Worm (Caenorhabditis elegans) whole organism, early embryonic: ENCODE data around the gene C14B9.10.

ENCODE experiments used
- B0310.2 ChIP-seq: sonication (generic microtip); optimal IDR thresholded peaks from 2 replicates; lab custom pipeline; 2016; ENCODE audit warnings: mild to moderate bottlenecking, missing genetic modification characterization, missing compliant biosample characterization
- F13C5.2 ChIP-seq: sonication (generic microtip); optimal IDR thresholded peaks from 2 replicates; lab custom pipeline; 2017; ENCODE audit warnings: mild to moderate bottlenecking, missing genetic modification characterization, inconsistent platforms, missing compliant biosample characterization
- aly-1 ChIP-seq: sonication (generic microtip); optimal IDR thresholded peaks from 2 replicates; lab custom pipeline; 2016; ENCODE audit warnings: missing genetic modification characterization, missing compliant biosample characterization
- ama-1 ChIP-seq: fragments of 150-350 bp; optimal IDR thresholded peaks from 2 replicates; lab custom pipeline; 2014
- ceh-13 ChIP-seq: fragments of 200-800 bp; sonication (Bioruptor generic); optimal IDR thresholded peaks from 2 replicates; lab custom pipeline; 2018; ENCODE audit warnings: mild to moderate bottlenecking, missing genetic modification characterization, missing compliant biosample characterization
- ceh-36 ChIP-seq: sonication (generic microtip); optimal IDR thresholded peaks from 2 replicates; lab custom pipeline; 2016; ENCODE audit warnings: missing genetic modification characterization, inconsistent platforms, missing compliant biosample characterization
- ets-7 ChIP-seq: sonication (generic microtip); optimal IDR thresholded peaks from 2 replicates; lab custom pipeline; 2016; ENCODE audit warnings: missing genotype, missing genetic modification characterization, missing compliant biosample characterization
- flt-1 ChIP-seq: fragments of 200-800 bp; sonication (Bioruptor generic); IDR thresholded peaks from 2 replicates; pipeline ENCODE4 v1.3.6; 2022; ENCODE audit warnings: missing genetic modification characterization, missing compliant biosample characterization
- hmbx-1 ChIP-seq: sonication (generic microtip); optimal IDR thresholded peaks from 2 replicates; lab custom pipeline; 2016; ENCODE audit warnings: mild to moderate bottlenecking, missing genetic modification characterization, missing compliant biosample characterization
- hmg-4 ChIP-seq: fragments of 200-800 bp; sonication (Bioruptor generic); optimal IDR thresholded peaks from 2 replicates; lab custom pipeline; 2018; ENCODE audit warnings: mild to moderate bottlenecking, missing genetic modification characterization, missing compliant biosample characterization
- hnd-1 ChIP-seq: sonication (generic microtip); optimal IDR thresholded peaks from 2 replicates; lab custom pipeline; 2016; ENCODE audit warnings: missing genetic modification characterization, missing compliant biosample characterization
- pes-1 ChIP-seq: fragments of 200-800 bp; sonication (Bioruptor generic); IDR thresholded peaks from 2 replicates; pipeline ENCODE4 v1.3.6; 2022; ENCODE audit warnings: missing genetic modification reagents, missing genetic modification characterization, missing compliant biosample characterization
- scrt-1 ChIP-seq: fragments of 200-800 bp; sonication (Bioruptor generic); IDR thresholded peaks from 2 replicates; pipeline ENCODE4 v1.3.6; 2022; ENCODE audit warnings: missing genetic modification characterization, missing compliant biosample characterization
- sea-1 ChIP-seq: fragments of 200-800 bp; sonication (Bioruptor generic); conservative IDR thresholded peaks from 2 replicates; pipeline ENCODE4 v1.3.6; 2022; ENCODE audit warnings: missing genetic modification characterization, missing compliant biosample characterization
- tbx-11 ChIP-seq: fragments of 200-800 bp; sonication (Bioruptor generic); IDR thresholded peaks from 2 replicates; pipeline ENCODE4 v1.3.6; 2022; ENCODE audit warnings: missing genetic modification characterization, missing compliant biosample characterization
- tbx-37 ChIP-seq: fragments of 200-800 bp; sonication (Bioruptor generic); conservative IDR thresholded peaks from 2 replicates; pipeline ENCODE4 v1.3.6; 2022; ENCODE audit warnings: missing genetic modification reagents, missing genetic modification characterization, missing compliant biosample characterization
- tra-4 ChIP-seq: sonication (generic microtip); optimal IDR thresholded peaks from 2 replicates; lab custom pipeline; 2017; ENCODE audit warnings: missing genetic modification characterization, missing compliant biosample characterization

C14B9.10 gene

ce11 chrIII:8172609-8173133, 42.0 kb downstream of the C14B9.10 start:
- TF ChIP-seq B0310.2 (tag; lab: Kevin White, UChicago), result no peak
- no peak for TF ChIP-seq tbx-11 (GFP tag; lab: Robert Waterston, UW)
- no peak for TF ChIP-seq F13C5.2 (tag; lab: Kevin White, UChicago)
- no peak for TF ChIP-seq sea-1 (GFP tag; lab: Robert Waterston, UW)
- no peak for TF ChIP-seq hmg-4 (GFP tag; lab: Kevin White, UChicago)
- no peak for TF ChIP-seq hmbx-1 (tag; lab: Kevin White, UChicago)
- no peak for TF ChIP-seq aly-1 (tag; lab: Kevin White, UChicago)
- no peak for TF ChIP-seq tbx-37 (GFP tag; lab: Robert Waterston, UW)
- TF ChIP-seq ets-7 (tag; lab: Kevin White, UChicago), result no peak
- no peak for TF ChIP-seq flt-1 (GFP tag; lab: Robert Waterston, UW)
- TF ChIP-seq hnd-1, result no peak
- no peak for TF ChIP-seq ama-1 (lab: Kevin White, UChicago)
- TF ChIP-seq ceh-36 (tag; lab: Kevin White, UChicago), result no peak
- no peak for TF ChIP-seq scrt-1 (GFP tag; lab: Robert Waterston, UW)
- TF ChIP-seq ceh-13 (GFP tag; lab: Kevin White, UChicago), result no peak
- TF ChIP-seq tra-4, result no peak
- TF ChIP-seq pes-1 (GFP tag; lab: Robert Waterston, UW), result no peak

DNA sequence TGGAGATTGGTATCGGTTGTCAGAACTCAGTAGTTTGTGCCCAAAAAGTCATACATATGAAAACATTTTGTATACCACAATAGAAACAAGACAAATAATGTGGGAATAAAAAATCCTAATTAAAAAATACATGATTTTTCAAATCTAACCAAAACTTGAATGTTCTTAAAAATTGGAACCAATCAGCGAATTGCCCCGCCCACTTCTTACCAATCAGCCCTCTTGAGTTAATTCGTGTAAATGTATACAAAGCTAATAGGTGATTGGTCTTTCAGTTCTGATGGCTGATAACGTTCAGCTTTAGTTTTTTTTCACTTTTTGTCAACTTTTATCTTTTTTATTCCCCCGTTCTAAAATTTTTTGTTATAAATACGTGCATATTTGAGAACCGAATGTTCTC, 44.6 kb downstream of the C14B9.10 start:
- TF ChIP-seq ceh-13 (GFP tag; lab: Kevin White, UChicago) (no peak), ama-1 (lab: Kevin White, UChicago) (no peak), tbx-11 (GFP tag; lab: Robert Waterston, UW) (no peak), pes-1 (GFP tag; lab: Robert Waterston, UW) (no peak), hnd-1 (no peak), scrt-1 (GFP tag; lab: Robert Waterston, UW) (no peak), hmg-4 (GFP tag; lab: Kevin White, UChicago) (no peak), B0310.2 (tag; lab: Kevin White, UChicago) (no peak), tra-4 (no peak), hmbx-1 (tag; lab: Kevin White, UChicago) (no peak), F13C5.2 (tag; lab: Kevin White, UChicago) (no peak), ceh-36 (tag; lab: Kevin White, UChicago) (no peak), tbx-37 (GFP tag; lab: Robert Waterston, UW) (no peak), sea-1 (GFP tag; lab: Robert Waterston, UW) (no peak)

DNA sequence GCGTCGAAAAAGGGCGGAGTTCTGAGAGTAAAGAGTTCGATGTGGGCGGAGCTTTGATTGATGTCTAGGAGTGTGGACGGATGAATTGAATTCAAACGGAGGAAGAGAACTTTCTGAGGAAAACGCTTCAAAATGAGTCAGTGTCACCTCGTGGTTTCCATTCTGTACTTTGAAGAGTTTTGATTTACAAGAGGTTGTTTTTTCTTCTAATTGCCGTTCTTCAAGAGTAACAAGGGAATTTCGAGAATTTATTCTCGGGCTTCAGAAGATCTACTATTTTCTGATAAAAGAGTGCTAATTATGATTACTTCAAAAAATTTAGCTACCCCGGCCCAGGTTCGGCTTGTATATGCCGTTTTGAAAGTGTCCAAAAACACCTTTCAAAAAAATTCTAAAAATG, 45.6 kb downstream of the C14B9.10 start, which contains the start of gene C50C3.12:
C50C3.12 (plus strand) TSS at position 301 of the 400 bp plus-strand sequence.
- TF ChIP-seq tbx-37 (GFP tag; lab: Robert Waterston, UW) (no peak), ama-1 (lab: Kevin White, UChicago) (no peak), scrt-1 (GFP tag; lab: Robert Waterston, UW) (no peak), pes-1 (GFP tag; lab: Robert Waterston, UW) (no peak), ceh-13 (GFP tag; lab: Kevin White, UChicago) (no peak), tra-4 (no peak), tbx-11 (GFP tag; lab: Robert Waterston, UW) (no peak), ets-7 (tag; lab: Kevin White, UChicago) (no peak), ceh-36 (tag; lab: Kevin White, UChicago) (no peak), hmbx-1 (tag; lab: Kevin White, UChicago) (no peak), flt-1 (GFP tag; lab: Robert Waterston, UW) (no peak), hnd-1 (no peak), F13C5.2 (tag; lab: Kevin White, UChicago) (no peak), aly-1 (tag; lab: Kevin White, UChicago) (no peak), sea-1 (GFP tag; lab: Robert Waterston, UW) (no peak), hmg-4 (GFP tag; lab: Kevin White, UChicago) (no peak)

- TF ChIP-seq tbx-11 (GFP tag; lab: Robert Waterston, UW) (no peak), ets-7 (tag; lab: Kevin White, UChicago) (no peak), F13C5.2 (tag; lab: Kevin White, UChicago) (no peak), sea-1 (GFP tag; lab: Robert Waterston, UW) (no peak), scrt-1 (GFP tag; lab: Robert Waterston, UW) (no peak), ceh-36 (tag; lab: Kevin White, UChicago) (no peak), ama-1 (lab: Kevin White, UChicago) (no peak), ceh-13 (GFP tag; lab: Kevin White, UChicago) (no peak), tbx-37 (GFP tag; lab: Robert Waterston, UW) (no peak), flt-1 (GFP tag; lab: Robert Waterston, UW) (no peak), pes-1 (GFP tag; lab: Robert Waterston, UW) (no peak), hmg-4 (GFP tag; lab: Kevin White, UChicago) (no peak), B0310.2 (tag; lab: Kevin White, UChicago) (no peak), aly-1 (tag; lab: Kevin White, UChicago) (no peak), hnd-1 (no peak), tra-4 (no peak), hmbx-1 (tag; lab: Kevin White, UChicago) (no peak)
Observed at ce11 chrIII:8178924-8179323, 48.3 kb downstream of the C14B9.10 start, which contains the start of gene C50C3.5. Gene C50C3.5, plus strand, starts transcription at chrIII:8179224.

DNA sequence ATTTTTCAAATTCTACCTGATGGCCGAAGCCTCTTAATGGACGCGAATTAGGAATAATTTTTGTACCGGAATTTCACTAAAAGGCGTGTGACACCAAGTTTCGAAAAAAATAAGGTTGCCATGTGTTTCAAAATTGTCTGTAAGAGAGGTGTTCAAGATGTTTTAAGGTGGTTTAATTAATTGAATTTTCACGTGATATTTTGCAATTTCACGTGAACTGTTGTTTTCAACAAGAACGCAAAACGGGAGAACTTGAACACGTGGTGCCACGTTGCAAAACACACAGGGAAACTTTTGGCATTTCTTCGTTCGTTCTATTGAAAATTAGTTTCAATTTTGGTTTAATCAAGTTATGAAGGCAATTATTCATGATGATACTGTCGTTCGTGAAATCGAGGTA, 50.9 kb downstream of the C14B9.10 start, which contains the start of gene spc-2:
spc-2 (plus strand) TSS at position 301 of the 400 bp plus-strand sequence.
- TF ChIP-seq flt-1 (GFP tag; lab: Robert Waterston, UW) (no peak), sea-1 (GFP tag; lab: Robert Waterston, UW) (no peak), ets-7 (tag; lab: Kevin White, UChicago) (no peak), pes-1 (GFP tag; lab: Robert Waterston, UW) (no peak), hmg-4 (GFP tag; lab: Kevin White, UChicago) (no peak), ceh-36 (tag; lab: Kevin White, UChicago) (no peak), aly-1 (tag; lab: Kevin White, UChicago) (no peak), B0310.2 (tag; lab: Kevin White, UChicago) (no peak), hmbx-1 (tag; lab: Kevin White, UChicago) (no peak), ama-1 (lab: Kevin White, UChicago) (no peak), tbx-37 (GFP tag; lab: Robert Waterston, UW) (no peak), tra-4 (no peak), ceh-13 (GFP tag; lab: Kevin White, UChicago) (no peak), tbx-11 (GFP tag; lab: Robert Waterston, UW) (no peak), scrt-1 (GFP tag; lab: Robert Waterston, UW) (no peak), hnd-1 (no peak), F13C5.2 (tag; lab: Kevin White, UChicago) (no peak)
